Worm (Caenorhabditis elegans): ENCODE measurements around the gene T12D8.9.

Gene T12D8.9

ce11 chrIII:13645885-13646488 is 29.1 kb downstream of the T12D8.9 start:
- TF ChIP-seq unc-62 (GFP tag; optimal IDR thresholded peaks at IDR 0.05): no peak

- no peak for TF ChIP-seq unc-62 (GFP tag; optimal IDR thresholded peaks at IDR 0.05)
These were observed 31.6 kb downstream of the T12D8.9 start for ce11 chrIII:13648540-13648939.

- TF ChIP-seq unc-62 (GFP tag; optimal IDR thresholded peaks at IDR 0.05): no peak
These were observed 34.5 kb downstream of the T12D8.9 start for ce11 chrIII:13651414-13651813.

- no peak for TF ChIP-seq unc-62 (GFP tag; optimal IDR thresholded peaks at IDR 0.05)
These were observed 35.1 kb downstream of the T12D8.9 start for ce11 chrIII:13652010-13652409.

ce11 chrIII:13652708-13653107 is 35.8 kb downstream of the T12D8.9 start:
- TF ChIP-seq unc-62 (GFP tag; optimal IDR thresholded peaks at IDR 0.05): no peak

ce11 chrIII:13654950-13655349 is 38.0 kb downstream of the T12D8.9 start:
- TF ChIP-seq unc-62 (GFP tag; optimal IDR thresholded peaks at IDR 0.05): no peak

- TF ChIP-seq unc-62 (GFP tag; optimal IDR thresholded peaks at IDR 0.05): no peak
These were observed 39.8 kb downstream of the T12D8.9 start for ce11 chrIII:13656680-13657079.

ce11 chrIII:13657975-13658374 is 41.1 kb downstream of the T12D8.9 start:
- no peak for TF ChIP-seq unc-62 (GFP tag; optimal IDR thresholded peaks at IDR 0.05)

ce11 chrIII:13659028-13659427 is 42.1 kb downstream of the T12D8.9 start:
- TF ChIP-seq unc-62 (GFP tag; optimal IDR thresholded peaks at IDR 0.05): no peak

- no peak for TF ChIP-seq unc-62 (GFP tag; optimal IDR thresholded peaks at IDR 0.05)
These were observed 43.2 kb downstream of the T12D8.9 start for ce11 chrIII:13660123-13660522.

ce11 chrIII:13666406-13666805 is 49.5 kb downstream of the T12D8.9 start:
- TF ChIP-seq unc-62 (GFP tag; optimal IDR thresholded peaks at IDR 0.05): no peak

- no peak for TF ChIP-seq unc-62 (GFP tag; optimal IDR thresholded peaks at IDR 0.05)
These were observed 50.8 kb downstream of the T12D8.9 start, which contains the start of gene flp-15 for ce11 chrIII:13667739-13668138. TSS of gene flp-15 (minus strand) at chrIII:13667839.

ce11 chrIII:13669519-13669918 is 52.6 kb downstream of the T12D8.9 start:
- TF ChIP-seq unc-62 (GFP tag; optimal IDR thresholded peaks at IDR 0.05): no peak
